Worm (Caenorhabditis elegans): Measurements from ENCODE around the gene C17B7.10.

C17B7.10 gene

DNA sequence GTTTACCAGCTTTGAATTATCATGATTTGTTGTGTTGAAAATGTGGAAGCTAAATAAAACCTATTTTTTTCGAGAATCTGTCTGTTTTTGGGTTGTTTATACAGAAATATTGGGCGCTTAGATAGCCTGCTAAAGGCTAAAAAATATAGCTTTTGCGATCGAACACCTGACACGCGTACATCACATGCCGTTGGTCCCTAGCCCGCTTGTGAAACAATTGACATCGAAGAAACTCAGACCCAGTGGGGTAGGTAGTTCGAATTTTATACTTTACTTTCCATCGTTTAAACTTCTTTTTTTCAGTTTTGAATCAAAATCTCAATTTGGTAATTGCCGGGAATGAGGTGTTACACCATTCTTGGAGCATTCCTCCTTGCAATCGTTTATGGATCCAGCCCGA is 2.8 kb downstream of the C17B7.10 start, which contains the start of gene C17B7.4:
Gene C17B7.4 (plus strand): TSS at position 301 of the 400 bp plus-strand sequence.
- no peak for TF ChIP-seq chd-7 (tag; optimal IDR thresholded peaks at IDR 0.05)
- TF ChIP-seq aptf-2 (GFP tag; conservative IDR thresholded peaks at IDR 0.05) = no peak
- no peak for TF ChIP-seq F57A8.1 (GFP tag; optimal IDR thresholded peaks at IDR 0.05)
- TF ChIP-seq F22D6.2 (tag; optimal IDR thresholded peaks at IDR 0.05) = no peak
- no peak for TF ChIP-seq madf-10 (tag; optimal IDR thresholded peaks at IDR 0.05)
- no peak for TF ChIP-seq F23B12.7 (tag; optimal IDR thresholded peaks at IDR 0.05; ENCODE audit: insufficient read depth)
- no peak for TF ChIP-seq F57C9.4 (tag; optimal IDR thresholded peaks at IDR 0.05)

DNA sequence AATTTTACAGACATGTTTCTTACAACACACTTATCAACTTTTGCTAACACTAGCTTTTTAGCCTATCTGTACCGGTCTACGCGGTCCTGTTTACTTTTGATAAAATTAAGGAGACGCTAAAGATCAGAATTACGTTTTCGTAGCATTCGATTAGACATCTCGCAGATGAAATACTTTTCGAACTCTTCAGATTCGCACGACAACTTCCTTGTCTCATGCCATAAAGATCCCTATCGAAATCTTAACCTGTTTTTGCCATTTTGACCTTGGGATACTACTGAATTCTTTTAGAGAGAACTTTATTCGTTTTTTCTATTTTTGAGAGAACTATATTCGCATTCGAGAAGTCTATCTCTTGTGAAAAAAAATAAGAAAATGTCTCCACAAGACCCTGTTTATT is 8.5 kb downstream of the C17B7.10 start, which contains the start of gene C17B7.5:
Gene C17B7.5 (plus strand): TSS at position 301 of the 400 bp plus-strand sequence.
- no peak for TF ChIP-seq ztf-26 (tag; optimal IDR thresholded peaks at IDR 0.05)
- TF ChIP-seq nfyb-1 (GFP tag; IDR thresholded peaks at IDR 0.05) = no peak
- no peak for TF ChIP-seq nhr-179 (tag; optimal IDR thresholded peaks at IDR 0.05)
- TF ChIP-seq F57C9.4 (tag; optimal IDR thresholded peaks at IDR 0.05) = no peak
- no peak for TF ChIP-seq ztf-3 (GFP tag; optimal IDR thresholded peaks at IDR 0.05)
- no peak for TF ChIP-seq rcor-1 (GFP tag; IDR thresholded peaks at IDR 0.05)
- TF ChIP-seq bed-2 (GFP tag; IDR thresholded peaks at IDR 0.05) = no peak
- TF ChIP-seq snpc-1.3 (tag; optimal IDR thresholded peaks at IDR 0.05; ENCODE audit: insufficient read depth) = no peak

DNA sequence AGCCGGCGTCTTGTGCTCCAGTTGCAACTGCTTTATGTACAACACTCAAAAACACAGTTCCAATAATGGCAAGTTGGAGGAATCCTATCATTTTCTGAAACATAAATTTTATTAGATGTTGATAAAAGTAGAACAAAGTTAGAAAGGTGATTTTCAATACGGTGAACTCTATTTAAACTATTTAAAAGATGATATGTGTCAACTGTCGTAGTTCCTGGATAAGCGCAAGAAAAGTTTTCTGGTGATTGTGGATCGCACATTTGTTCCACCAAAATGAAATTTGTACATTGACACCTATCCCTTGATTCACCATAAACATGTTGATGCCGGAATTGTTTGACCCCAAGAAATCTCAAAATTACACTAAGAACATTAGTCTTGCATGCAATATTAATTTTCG is 9.8 kb downstream of the C17B7.10 start, which contains the start of gene C17B7.9:
Gene C17B7.9 (minus strand): TSS at position 101 of the 400 bp plus-strand sequence.
- TF ChIP-seq F57C9.4 (tag; optimal IDR thresholded peaks at IDR 0.05) = no peak
- no peak for TF ChIP-seq ztf-25 (GFP tag; IDR thresholded peaks at IDR 0.05)
- TF ChIP-seq nhr-179 (tag; optimal IDR thresholded peaks at IDR 0.05) = no peak
- TF ChIP-seq let-607 (tag; optimal IDR thresholded peaks at IDR 0.05) = no peak
- no peak for TF ChIP-seq F57A8.1 (GFP tag; optimal IDR thresholded peaks at IDR 0.05)
- no peak for TF ChIP-seq B0035.1 (tag; optimal IDR thresholded peaks at IDR 0.05)
- no peak for TF ChIP-seq ceh-79 (tag; optimal IDR thresholded peaks at IDR 0.05)
- no peak for TF ChIP-seq C17E4.6 (GFP tag; IDR thresholded peaks at IDR 0.05)
- no peak for TF ChIP-seq bed-1 (GFP tag; IDR thresholded peaks at IDR 0.05)
- TF ChIP-seq ets-4 (GFP tag; optimal IDR thresholded peaks at IDR 0.05) = no peak
- TF ChIP-seq akir-1 (GFP tag; optimal IDR thresholded peaks at IDR 0.05) = no peak
- TF ChIP-seq tbx-9 (tag; optimal IDR thresholded peaks at IDR 0.05; ENCODE audit: borderline replicate concordance) = no peak
- TF ChIP-seq K11D2.4 (GFP tag; IDR thresholded peaks at IDR 0.05) = no peak
- TF ChIP-seq ccch-3 (GFP tag; optimal IDR thresholded peaks at IDR 0.05) = no peak
- TF ChIP-seq tbp1 (GFP tag; optimal IDR thresholded peaks at IDR 0.05) = no peak
- no peak for TF ChIP-seq mel-28 (tag; optimal IDR thresholded peaks at IDR 0.05; ENCODE audit: borderline replicate concordance)

DNA sequence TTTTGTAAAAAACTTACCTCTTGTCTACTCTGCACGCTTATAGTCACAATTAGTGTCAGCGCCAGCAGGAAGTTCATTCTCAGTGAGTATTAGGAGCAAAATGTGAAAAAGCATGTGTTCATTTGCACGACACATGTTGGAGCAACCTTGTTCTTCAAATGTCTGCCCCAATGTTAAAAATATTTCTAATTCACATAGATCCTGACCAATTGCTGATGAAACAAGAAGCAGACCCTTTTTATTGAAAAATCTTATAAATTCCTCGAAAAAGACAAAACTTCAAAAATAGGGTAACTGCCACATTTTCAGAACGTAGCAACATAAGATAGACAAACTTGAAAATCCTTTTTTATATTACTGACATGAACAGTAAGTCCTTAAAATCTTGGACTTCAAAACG is 17.6 kb downstream of the C17B7.10 start, which contains the start of gene C17B7.8:
Gene C17B7.8 (minus strand): TSS at position 101 of the 400 bp plus-strand sequence.
- TF ChIP-seq madf-3 (GFP tag; IDR thresholded peaks at IDR 0.05) = no peak
- TF ChIP-seq bed-2 (GFP tag; IDR thresholded peaks at IDR 0.05) = no peak
- TF ChIP-seq madf-6 (GFP tag; IDR thresholded peaks at IDR 0.05) = no peak
- TF ChIP-seq rcor-1 (GFP tag; IDR thresholded peaks at IDR 0.05) = no peak
- TF ChIP-seq aptf-3 (GFP tag; IDR thresholded peaks at IDR 0.05) = no peak
- no peak for TF ChIP-seq egl-44 (GFP tag; IDR thresholded peaks at IDR 0.05)
- TF ChIP-seq T07F8.4 (tag; optimal IDR thresholded peaks at IDR 0.05) = no peak
- TF ChIP-seq ceh-91 (GFP tag; IDR thresholded peaks at IDR 0.05) = no peak
- no peak for TF ChIP-seq aptf-2 (GFP tag; conservative IDR thresholded peaks at IDR 0.05)
- no peak for TF ChIP-seq D2030.7 (GFP tag; IDR thresholded peaks at IDR 0.05)
- TF ChIP-seq F23B12.7 (tag; optimal IDR thresholded peaks at IDR 0.05; ENCODE audit: insufficient read depth) = no peak
- no peak for TF ChIP-seq lin-54 (GFP tag; optimal IDR thresholded peaks at IDR 0.05)
- no peak for TF ChIP-seq ztf-18 (tag; optimal IDR thresholded peaks at IDR 0.05)
- TF ChIP-seq dox-1 (GFP tag; IDR thresholded peaks at IDR 0.05) = no peak
- no peak for TF ChIP-seq efl-1 (GFP tag; optimal IDR thresholded peaks at IDR 0.05)
- no peak for TF ChIP-seq nhr-80 (tag; optimal IDR thresholded peaks at IDR 0.05)
- TF ChIP-seq nfya-1 (tag; optimal IDR thresholded peaks at IDR 0.05; ENCODE audit: borderline replicate concordance, insufficient read depth) = no peak
- no peak for TF ChIP-seq snpc-1.1 (tag; optimal IDR thresholded peaks at IDR 0.05; ENCODE audit: insufficient read depth)
- TF ChIP-seq him-1 (tag; optimal IDR thresholded peaks at IDR 0.05) = no peak
- TF ChIP-seq mel-28 (tag; optimal IDR thresholded peaks at IDR 0.05; ENCODE audit: borderline replicate concordance) = no peak

Measured in whole organism, young adult.